Fruit fly (Drosophila melanogaster): ENCODE data around the gene noi.

noi gene

dm6 chr3R:5565623-5566022, 25.6 kb downstream of the noi start (continued):
- TF ChIP-seq CG2712 (tag; optimal IDR thresholded peaks at IDR 0.05) = peak; percentile 77
- TF ChIP-seq Hr3 (GFP tag; optimal IDR thresholded peaks at IDR 0.05) = peak; percentile 74
- peak; percentile 82 for TF ChIP-seq CG11247 (GFP tag; IDR thresholded peaks at IDR 0.05)
- peak; percentile 51 for TF ChIP-seq sima (GFP tag; optimal IDR thresholded peaks at IDR 0.05)
- TF ChIP-seq CG17385 (GFP tag; optimal IDR thresholded peaks at IDR 0.05) = peak; percentile 83
- TF ChIP-seq Ssrp (tag; optimal IDR thresholded peaks at IDR 0.05) = peak; percentile 71
- TF ChIP-seq cg (GFP tag; optimal IDR thresholded peaks at IDR 0.05) = no peak
- peak; percentile 84 for TF ChIP-seq seq (GFP tag; IDR thresholded peaks at IDR 0.05)
- peak; percentile 61 for TF ChIP-seq CG10654 (GFP tag; optimal IDR thresholded peaks at IDR 0.05)
- TF ChIP-seq CG14050 (GFP tag; IDR thresholded peaks at IDR 0.05) = peak; percentile 80
- TF ChIP-seq dpn (GFP tag; optimal IDR thresholded peaks at IDR 0.05) = peak; percentile 57 to 74
- TF ChIP-seq Nf-YA (GFP tag; IDR thresholded peaks at IDR 0.05) = peak; percentile 78
- peak; percentile 84 for TF ChIP-seq NFAT (GFP tag; IDR thresholded peaks at IDR 0.05)
- TF ChIP-seq zf30C (GFP tag; optimal IDR thresholded peaks at IDR 0.05) = peak; percentile 80
- TF ChIP-seq CG11504 (tag; optimal IDR thresholded peaks at IDR 0.05) = peak; percentile 88
- TF ChIP-seq ara (GFP tag; IDR thresholded peaks at IDR 0.05) = peak; percentile 83
- TF ChIP-seq CHES-1-like (GFP tag; optimal IDR thresholded peaks at IDR 0.05) = peak; percentile 79
- peak; percentile 67 for TF ChIP-seq Adf1 (GFP tag; IDR thresholded peaks at IDR 0.05)
- TF ChIP-seq ewg (GFP tag; optimal IDR thresholded peaks at IDR 0.05) = peak; percentile 69
- TF ChIP-seq CG9817 (tag; optimal IDR thresholded peaks at IDR 0.05) = peak; percentile 63
- no peak for TF ChIP-seq luna (GFP tag; optimal IDR thresholded peaks at IDR 0.05)
- peak; percentile 91 for TF ChIP-seq CG18599 (GFP tag; optimal IDR thresholded peaks at IDR 0.05)
- peak; percentile 88 for TF ChIP-seq Drgx (GFP tag; IDR thresholded peaks at IDR 0.05)
- TF ChIP-seq klu (GFP tag; IDR thresholded peaks at IDR 0.05) = peak; percentile 45; the same call in 1 of the 2 replicates
- peak; percentile 64 for TF ChIP-seq CG4360 (GFP tag; IDR thresholded peaks at IDR 0.05)
- TF ChIP-seq CG14710 (tag; optimal IDR thresholded peaks at IDR 0.05) = peak; percentile 28
- TF ChIP-seq CG13424 (tag; optimal IDR thresholded peaks at IDR 0.05) = peak; percentile 79
- peak; percentile 69 for TF ChIP-seq CG9437 (GFP tag; optimal IDR thresholded peaks at IDR 0.05)
- TF ChIP-seq zen (tag; optimal IDR thresholded peaks at IDR 0.05) = peak; percentile 11
- TF ChIP-seq Dip3 (GFP tag; optimal IDR thresholded peaks at IDR 0.05) = peak; percentile 75
- TF ChIP-seq exex (tag; optimal IDR thresholded peaks at IDR 0.05) = peak; percentile 95
- TF ChIP-seq Atf6 (GFP tag; IDR thresholded peaks at IDR 0.05) = peak; percentile 89
- TF ChIP-seq CG16779 (GFP tag; IDR thresholded peaks at IDR 0.05) = peak; percentile 71; the same call in 1 of the 2 replicates
- no peak for TF ChIP-seq HLH4C (GFP tag; IDR thresholded peaks at IDR 0.05; ENCODE audit: partially characterized antibody)
- peak; percentile 45 for TF ChIP-seq crc (GFP tag; optimal IDR thresholded peaks at IDR 0.05)
- TF ChIP-seq Xrp1 (GFP tag; IDR thresholded peaks at IDR 0.05) = peak; percentile 82
- peak; percentile 69 for TF ChIP-seq phol (tag; optimal IDR thresholded peaks at IDR 0.05)
- peak; percentile 68 for TF ChIP-seq lbe (GFP tag; optimal IDR thresholded peaks at IDR 0.05)
- TF ChIP-seq CG12769 (tag; optimal IDR thresholded peaks at IDR 0.05) = peak; percentile 88
- TF ChIP-seq ken (GFP tag; IDR thresholded peaks at IDR 0.05) = peak; percentile 92
- TF ChIP-seq CG10209 (GFP tag; optimal IDR thresholded peaks at IDR 0.05) = peak; percentile 82
- no peak for TF ChIP-seq Dfd (GFP tag; optimal IDR thresholded peaks at IDR 0.05)
- TF ChIP-seq Hsf (GFP tag; optimal IDR thresholded peaks at IDR 0.05) = peak; percentile 76
- peak; percentile 6 for TF ChIP-seq CG3995 (GFP tag; optimal IDR thresholded peaks at IDR 0.05)
- peak; percentile 80 for TF ChIP-seq bcd (GFP tag; optimal IDR thresholded peaks at IDR 0.05)
- TF ChIP-seq insv (GFP tag; optimal IDR thresholded peaks at IDR 0.05) = no peak
- TF ChIP-seq CG1024 (GFP tag; IDR thresholded peaks at IDR 0.05) = peak; percentile 76
- no peak for TF ChIP-seq CG7271 (tag; optimal IDR thresholded peaks at IDR 0.05)
- TF ChIP-seq CG6854 (GFP tag; optimal IDR thresholded peaks at IDR 0.05) = peak; percentile 50
- TF ChIP-seq CG13296 (GFP tag; optimal IDR thresholded peaks at IDR 0.05) = peak; percentile 81
- TF ChIP-seq amos (GFP tag; IDR thresholded peaks at IDR 0.05; ENCODE audit: partially characterized antibody) = no peak

All from whole organism, embryonic.